Worm (Caenorhabditis elegans): ENCODE measurements around the gene Y116A8C.9.

Y116A8C.9 gene

ce11 chrIV:16952389-16952788, 5.8 kb upstream of the Y116A8C.9 start:
- no peak for TF ChIP-seq efl-1 (optimal IDR thresholded peaks at IDR 0.05)
- TF ChIP-seq efl-1 (GFP tag; optimal IDR thresholded peaks at IDR 0.05 in 1 of 2): peak in 1 of 2 experiments; percentile 32
- no peak for TF ChIP-seq lin-15B (tag; optimal IDR thresholded peaks at IDR 0.05)

DNA sequence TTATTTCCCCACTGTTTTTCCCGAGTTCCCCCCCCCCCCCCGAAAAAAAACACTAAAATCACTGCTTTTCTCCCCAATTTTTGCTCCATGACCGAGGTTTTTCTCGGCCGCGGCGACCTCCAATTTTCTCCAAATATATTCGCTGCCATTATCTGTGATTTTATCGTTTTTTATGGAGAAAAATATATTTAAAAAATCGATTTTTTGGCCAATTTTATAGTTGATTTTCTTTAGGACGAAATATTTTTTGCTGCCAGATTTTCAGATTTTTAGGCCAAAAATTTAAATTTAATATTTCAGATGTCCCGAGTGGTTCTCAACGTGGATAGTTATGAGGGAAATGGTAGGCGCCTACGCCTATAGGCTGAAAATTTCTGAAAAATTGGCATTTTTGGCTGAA, 3.2 kb upstream of the Y116A8C.9 start, which contains the start of gene rad-54.B:
TSS of gene rad-54.B (plus strand) at position 301 of the 400 bp plus-strand sequence.
- no peak for TF ChIP-seq efl-1 (optimal IDR thresholded peaks at IDR 0.05)
- peak in 1 of 2 experiments; percentile 51 for TF ChIP-seq efl-1 (GFP tag; optimal IDR thresholded peaks at IDR 0.05 in 1 of 2)
- no peak for TF ChIP-seq efl-3 (GFP tag; optimal IDR thresholded peaks at IDR 0.05)

DNA sequence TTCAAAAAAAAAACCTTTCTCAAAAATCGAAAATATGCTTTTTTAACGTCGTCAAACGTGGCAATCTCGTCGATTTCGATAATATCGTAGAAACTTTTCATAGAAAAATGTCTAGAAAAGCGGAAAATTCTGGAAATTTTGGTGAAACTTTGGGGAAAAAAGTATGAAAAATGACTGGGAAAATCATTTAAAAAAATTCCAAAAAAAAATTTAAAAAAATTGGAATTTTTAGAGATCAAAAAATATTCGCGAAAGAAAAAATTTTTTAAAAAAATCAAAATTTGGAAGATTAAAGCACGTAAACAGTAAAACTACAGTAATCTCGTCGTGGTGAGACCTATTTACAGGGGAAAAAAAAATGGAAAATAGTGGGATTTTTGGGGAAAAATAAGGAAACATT, 7.6 kb downstream of the Y116A8C.9 start, which contains the start of gene Y116A8C.10:
TSS of gene Y116A8C.10 (minus strand) at position 101 of the 400 bp plus-strand sequence.
- TF ChIP-seq zag-1 (tag; optimal IDR thresholded peaks at IDR 0.05) (no peak), nhr-76 (tag; optimal IDR thresholded peaks at IDR 0.05) (no peak), lin-39 (tag; optimal IDR thresholded peaks at IDR 0.05) (no peak), F16B12.6 (tag; optimal IDR thresholded peaks at IDR 0.05) (no peak), C16A3.4 (tag; optimal IDR thresholded peaks at IDR 0.05) (no peak), ztf-4 (tag; optimal IDR thresholded peaks at IDR 0.05) (no peak), aly-2 (tag; optimal IDR thresholded peaks at IDR 0.05) (no peak), ceh-88 (GFP tag; IDR thresholded peaks at IDR 0.05) (no peak), Y116A8C.19 (tag; optimal IDR thresholded peaks at IDR 0.05; ENCODE audit: borderline replicate concordance) (no peak), nhr-71 (tag; optimal IDR thresholded peaks at IDR 0.05) (no peak), sup-37 (GFP tag; optimal IDR thresholded peaks at IDR 0.05) (no peak), jun-1 (tag; optimal IDR thresholded peaks at IDR 0.05) (no peak), swsn-7 (tag; optimal IDR thresholded peaks at IDR 0.05) (no peak), aha-1 (tag; optimal IDR thresholded peaks at IDR 0.05) (no peak), sptf-1 (tag; optimal IDR thresholded peaks at IDR 0.05) (no peak), blmp-1 (tag; optimal IDR thresholded peaks at IDR 0.05) (no peak), C34B4.2 (tag; optimal IDR thresholded peaks at IDR 0.05) (no peak)

DNA sequence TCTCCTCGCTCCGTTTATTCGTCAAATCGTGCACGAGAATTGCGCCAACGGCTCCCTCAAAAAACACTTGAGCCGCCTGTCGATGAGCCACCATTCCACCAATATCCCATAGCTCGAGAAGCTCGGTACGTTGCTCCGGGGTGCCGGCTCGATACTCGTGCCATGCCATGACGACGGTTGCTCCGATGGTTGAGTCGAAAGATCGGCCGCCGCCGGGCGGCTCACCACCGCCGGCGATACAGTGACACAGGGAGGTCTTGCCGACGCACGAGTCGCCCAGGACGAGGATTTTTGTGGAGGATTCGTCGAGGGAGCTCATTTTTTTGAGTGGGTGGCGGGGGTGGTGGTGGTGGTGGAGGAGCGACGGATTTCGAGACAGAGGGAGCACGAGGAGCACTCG, 10.5 kb downstream of the Y116A8C.9 start:
- TF ChIP-seq ceh-82 (tag; optimal IDR thresholded peaks at IDR 0.05): no peak
- 0 out of 2 replicates have a peak, but pooled peaks have one; percentile 34 for TF ChIP-seq grh-1 (GFP tag; IDR thresholded peaks at IDR 0.05)

- no peak for TF ChIP-seq lin-15B (tag; optimal IDR thresholded peaks at IDR 0.05)
- TF ChIP-seq ceh-63 (GFP tag; optimal IDR thresholded peaks at IDR 0.05): no peak
These were observed 15.5 kb downstream of the Y116A8C.9 start, which contains the start of gene Y116A8C.49 for ce11 chrIV:16931077-16931476. Gene Y116A8C.49, minus strand, starts transcription at chrIV:16931177.

ce11 chrIV:16926558-16926957, 20.0 kb downstream of the Y116A8C.9 start:
- TF ChIP-seq lin-39 (tag; optimal IDR thresholded peaks at IDR 0.05): no peak
- no peak for TF ChIP-seq unc-62 (GFP tag; optimal IDR thresholded peaks at IDR 0.05)
- no peak for TF ChIP-seq vab-15 (tag; optimal IDR thresholded peaks at IDR 0.05)
- no peak for TF ChIP-seq F16B12.6 (tag; optimal IDR thresholded peaks at IDR 0.05)
- TF ChIP-seq dpl-1 (GFP tag; optimal IDR thresholded peaks at IDR 0.05): no peak
- no peak for TF ChIP-seq sptf-1 (tag; optimal IDR thresholded peaks at IDR 0.05)
- TF ChIP-seq mdl-1 (tag; optimal IDR thresholded peaks at IDR 0.05): no peak
- TF ChIP-seq grh-1 (GFP tag; IDR thresholded peaks at IDR 0.05): no peak
- no peak for TF ChIP-seq hlh-4 (tag; optimal IDR thresholded peaks at IDR 0.05)
- no peak for TF ChIP-seq nhr-77 (tag; optimal IDR thresholded peaks at IDR 0.05)
- TF ChIP-seq ceh-63 (GFP tag; optimal IDR thresholded peaks at IDR 0.05): no peak
- no peak for TF ChIP-seq sup-37 (GFP tag; optimal IDR thresholded peaks at IDR 0.05)
- no peak for TF ChIP-seq unc-30 (tag; optimal IDR thresholded peaks at IDR 0.05)
- TF ChIP-seq nhr-85 (tag): no peak
- TF ChIP-seq nhr-47 (tag; optimal IDR thresholded peaks at IDR 0.05): no peak
- TF ChIP-seq ama-1 (optimal IDR thresholded peaks at IDR 0.05): no peak
- TF ChIP-seq alr-1 (tag; optimal IDR thresholded peaks at IDR 0.05; ENCODE audit: borderline replicate concordance): no peak
- no peak for TF ChIP-seq pqm-1 (tag; optimal IDR thresholded peaks at IDR 0.05)
- TF ChIP-seq tlp-1 (tag; optimal IDR thresholded peaks at IDR 0.05): no peak
